Worm (Caenorhabditis elegans) whole organism, L1 larva: ENCODE results near the gene F54G2.1.

Experiments used
- elt-2 ChIP-seq: sonication (generic microtip); optimal IDR thresholded peaks from 2 replicates; lab custom pipeline; 2016; ENCODE audit warnings: missing genetic modification characterization, mild to moderate bottlenecking, inconsistent platforms, missing compliant biosample characterization, missing genetic modification reagents
- elt-3 ChIP-seq, 6 experiments: fragments of 150-350 bp in 1 of 6; sonication (generic microtip); optimal IDR thresholded peaks; 2 replicates each; lab custom pipeline; 2017 to 2018; ENCODE audit warnings: missing biosample characterization in 6 of 6, missing genetic modification characterization in 6 of 6, inconsistent platforms in 1 of 6
- mdl-1 ChIP-seq, 2 experiments: fragments of 150-350 bp; optimal IDR thresholded peaks; 2 replicates each; lab custom pipeline; 2014 to 2017; ENCODE audit warnings: missing biosample characterization in 2 of 2, missing genetic modification characterization in 2 of 2, inconsistent platforms in 1 of 2
- mep-1 ChIP-seq: fragments of 150-350 bp; optimal IDR thresholded peaks from 2 replicates; lab custom pipeline; 2014; ENCODE audit warnings: missing biosample characterization, missing genetic modification characterization
- pag-3 ChIP-seq: sonication (generic microtip); optimal IDR thresholded peaks from 2 replicates; lab custom pipeline; 2017; ENCODE audit warnings: missing genetic modification characterization, mild to moderate bottlenecking, missing compliant biosample characterization, antibody characterized with exemption, borderline replicate concordance; ENCODE audit not compliant: insufficient read depth

DNA sequence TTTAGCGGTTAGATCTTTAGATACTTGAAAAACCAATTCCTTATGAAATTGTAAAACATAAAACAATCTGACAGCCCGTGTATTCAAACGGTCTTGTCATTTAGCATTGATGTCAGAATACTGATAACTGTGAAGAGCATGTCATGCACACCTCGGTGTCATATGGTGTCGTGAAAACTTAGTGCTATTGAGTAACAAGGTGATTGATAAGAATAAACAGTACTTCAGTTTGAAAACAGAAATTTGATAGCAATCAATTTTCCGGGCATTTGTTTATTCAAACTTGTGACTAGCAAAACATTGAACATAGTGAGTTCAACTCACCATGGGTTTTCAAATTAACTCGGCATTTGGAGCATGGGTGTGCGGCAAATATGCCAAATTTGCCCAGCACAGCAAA is 31.1 kb upstream of the F54G2.1 start:
- TF ChIP-seq mdl-1 (tag; optimal IDR thresholded peaks at IDR 0.05; lab: Kevin White, UChicago) (peak in 1 of 2 experiments; percentile 43), elt-2 (tag; lab: Kevin White, UChicago) (peak; percentile 80), mep-1 (tag; lab: Kevin White, UChicago) (no peak), elt-3 (tag; optimal IDR thresholded peaks at IDR 0.05; lab: Kevin White, UChicago) (no peak), pag-3 (tag; lab: Kevin White, UChicago) (no peak)
